Worm (Caenorhabditis elegans) whole organism, early embryonic: ENCODE data around the gene clec-76.
"Not testable (repeated sequence)": the region's sequence is repeated elsewhere in the genome, so short reads cannot be mapped to it uniquely, and the experiment has no call there.

Source experiments
- B0310.2 ChIP-seq: sonication (generic microtip); optimal IDR thresholded peaks from 2 replicates; lab custom pipeline; 2016; ENCODE audit warnings: mild to moderate bottlenecking, missing genetic modification characterization, missing compliant biosample characterization
- F13C5.2 ChIP-seq: sonication (generic microtip); optimal IDR thresholded peaks from 2 replicates; lab custom pipeline; 2017; ENCODE audit warnings: mild to moderate bottlenecking, missing genetic modification characterization, inconsistent platforms, missing compliant biosample characterization
- aly-1 ChIP-seq: sonication (generic microtip); optimal IDR thresholded peaks from 2 replicates; lab custom pipeline; 2016; ENCODE audit warnings: missing genetic modification characterization, missing compliant biosample characterization
- ama-1 ChIP-seq: fragments of 150-350 bp; optimal IDR thresholded peaks from 2 replicates; lab custom pipeline; 2014
- ceh-13 ChIP-seq: fragments of 200-800 bp; sonication (Bioruptor generic); optimal IDR thresholded peaks from 2 replicates; lab custom pipeline; 2018; ENCODE audit warnings: mild to moderate bottlenecking, missing genetic modification characterization, missing compliant biosample characterization
- ceh-36 ChIP-seq: sonication (generic microtip); optimal IDR thresholded peaks from 2 replicates; lab custom pipeline; 2016; ENCODE audit warnings: missing genetic modification characterization, inconsistent platforms, missing compliant biosample characterization
- ets-7 ChIP-seq: sonication (generic microtip); optimal IDR thresholded peaks from 2 replicates; lab custom pipeline; 2016; ENCODE audit warnings: missing genotype, missing genetic modification characterization, missing compliant biosample characterization
- flt-1 ChIP-seq: fragments of 200-800 bp; sonication (Bioruptor generic); IDR thresholded peaks from 2 replicates; pipeline ENCODE4 v1.3.6; 2022; ENCODE audit warnings: missing genetic modification characterization, missing compliant biosample characterization
- hmbx-1 ChIP-seq: sonication (generic microtip); optimal IDR thresholded peaks from 2 replicates; lab custom pipeline; 2016; ENCODE audit warnings: mild to moderate bottlenecking, missing genetic modification characterization, missing compliant biosample characterization
- hmg-4 ChIP-seq: fragments of 200-800 bp; sonication (Bioruptor generic); optimal IDR thresholded peaks from 2 replicates; lab custom pipeline; 2018; ENCODE audit warnings: mild to moderate bottlenecking, missing genetic modification characterization, missing compliant biosample characterization
- hnd-1 ChIP-seq: sonication (generic microtip); optimal IDR thresholded peaks from 2 replicates; lab custom pipeline; 2016; ENCODE audit warnings: missing genetic modification characterization, missing compliant biosample characterization
- pes-1 ChIP-seq: fragments of 200-800 bp; sonication (Bioruptor generic); IDR thresholded peaks from 2 replicates; pipeline ENCODE4 v1.3.6; 2022; ENCODE audit warnings: missing genetic modification reagents, missing genetic modification characterization, missing compliant biosample characterization
- scrt-1 ChIP-seq: fragments of 200-800 bp; sonication (Bioruptor generic); IDR thresholded peaks from 2 replicates; pipeline ENCODE4 v1.3.6; 2022; ENCODE audit warnings: missing genetic modification characterization, missing compliant biosample characterization
- sea-1 ChIP-seq: fragments of 200-800 bp; sonication (Bioruptor generic); conservative IDR thresholded peaks from 2 replicates; pipeline ENCODE4 v1.3.6; 2022; ENCODE audit warnings: missing genetic modification characterization, missing compliant biosample characterization
- tbx-11 ChIP-seq: fragments of 200-800 bp; sonication (Bioruptor generic); IDR thresholded peaks from 2 replicates; pipeline ENCODE4 v1.3.6; 2022; ENCODE audit warnings: missing genetic modification characterization, missing compliant biosample characterization
- tbx-37 ChIP-seq: fragments of 200-800 bp; sonication (Bioruptor generic); conservative IDR thresholded peaks from 2 replicates; pipeline ENCODE4 v1.3.6; 2022; ENCODE audit warnings: missing genetic modification reagents, missing genetic modification characterization, missing compliant biosample characterization
- tra-4 ChIP-seq: sonication (generic microtip); optimal IDR thresholded peaks from 2 replicates; lab custom pipeline; 2017; ENCODE audit warnings: missing genetic modification characterization, missing compliant biosample characterization

Gene clec-76

DNA sequence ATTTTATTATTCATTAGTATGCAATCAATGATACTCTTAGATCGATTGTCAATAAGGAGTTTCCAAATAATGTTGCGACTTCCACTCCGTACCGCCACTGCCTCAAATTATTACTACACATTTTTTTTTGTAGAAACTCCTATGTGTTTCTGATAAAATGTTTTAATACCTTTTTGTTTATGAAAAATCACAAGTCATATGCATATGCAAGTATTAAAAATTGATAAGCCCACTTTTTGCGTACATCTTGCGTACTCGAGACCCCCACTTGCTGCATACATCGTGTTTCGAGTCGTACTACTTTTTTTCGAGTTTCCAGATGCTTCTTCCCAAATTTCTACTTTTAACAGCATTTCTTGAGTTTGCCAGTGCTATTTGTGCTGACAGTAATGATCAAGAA is at the start of gene clec-76:
Gene clec-76, plus strand, starts transcription at position 234 of the 400 bp plus-strand sequence.
- no peak for TF ChIP-seq ceh-13 (GFP tag; lab: Kevin White, UChicago)
- no peak for TF ChIP-seq hnd-1 (tag; lab: Kevin White, UChicago)
- no peak for TF ChIP-seq scrt-1
- no peak for TF ChIP-seq ets-7 (tag; lab: Kevin White, UChicago)

DNA sequence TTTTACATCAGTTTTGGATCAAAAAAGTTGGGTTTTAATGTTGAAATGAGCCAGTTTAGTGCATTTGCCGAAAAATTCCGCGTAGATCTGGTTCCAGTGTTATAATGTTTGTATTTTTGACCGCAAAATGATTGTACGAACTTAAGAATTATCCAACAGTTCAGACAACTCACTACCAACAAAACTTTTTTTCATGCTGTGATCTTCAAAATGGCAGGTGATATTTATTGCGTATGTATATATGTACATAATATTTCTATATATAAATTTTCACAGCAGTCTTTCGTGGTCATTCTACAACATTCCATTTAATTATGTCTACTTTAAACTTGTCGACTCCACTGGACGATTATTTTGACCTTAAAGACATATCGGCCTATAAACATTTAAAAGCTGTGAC is 49.8 kb upstream of the clec-76 start, which contains the start of gene srz-20:
Gene srz-20, plus strand, starts transcription at position 301 of the 400 bp plus-strand sequence.
- no peak for TF ChIP-seq flt-1 (GFP tag; lab: Robert Waterston, UW)
- no peak for TF ChIP-seq hnd-1 (tag; lab: Kevin White, UChicago)
- no peak for TF ChIP-seq hmbx-1 (tag; lab: Kevin White, UChicago)
- no peak for TF ChIP-seq tra-4 (tag; lab: Kevin White, UChicago)
- no peak for TF ChIP-seq B0310.2
- no peak for TF ChIP-seq ceh-36 (tag; lab: Kevin White, UChicago)
- no peak for TF ChIP-seq ceh-13 (GFP tag; lab: Kevin White, UChicago)
- no peak for TF ChIP-seq ama-1 (lab: Kevin White, UChicago)
- TF ChIP-seq F13C5.2 (tag; lab: Kevin White, UChicago) = no peak
- no peak for TF ChIP-seq hmg-4 (GFP tag; lab: Kevin White, UChicago)
- no peak for TF ChIP-seq scrt-1
- TF ChIP-seq ets-7 (tag; lab: Kevin White, UChicago) = no peak

DNA sequence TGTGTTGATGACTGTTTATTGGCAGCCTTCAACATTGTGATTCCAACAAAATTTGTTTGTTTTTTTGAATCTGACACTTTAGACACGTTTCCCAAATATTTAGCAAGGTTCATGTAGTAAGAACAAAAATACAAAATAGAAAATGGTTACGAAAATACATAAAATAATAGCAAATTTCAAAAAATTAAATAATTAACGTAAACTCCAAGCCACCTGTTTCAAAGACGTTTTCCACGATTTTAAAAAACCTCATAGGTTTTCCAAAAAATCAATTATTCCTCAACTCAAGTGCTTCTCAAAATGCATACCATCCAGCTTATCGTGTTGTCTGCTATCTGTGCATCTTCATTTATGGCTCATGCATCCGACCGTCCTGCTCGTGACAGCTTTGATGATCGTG is 47.6 kb upstream of the clec-76 start, which contains the start of gene F56D6.14:
Gene F56D6.14, plus strand, starts transcription at position 301 of the 400 bp plus-strand sequence.
- no peak for TF ChIP-seq tra-4 (tag; lab: Kevin White, UChicago)
- TF ChIP-seq hmg-4 (GFP tag; lab: Kevin White, UChicago) = no peak
- no peak for TF ChIP-seq ceh-13 (GFP tag; lab: Kevin White, UChicago)
- no peak for TF ChIP-seq scrt-1
- no peak for TF ChIP-seq hmbx-1 (tag; lab: Kevin White, UChicago)
- no peak for TF ChIP-seq pes-1 (GFP tag; lab: Robert Waterston, UW)
- TF ChIP-seq tbx-37 (GFP tag; lab: Robert Waterston, UW) = no peak
- TF ChIP-seq flt-1 (GFP tag; lab: Robert Waterston, UW) = no peak
- no peak for TF ChIP-seq B0310.2
- no peak for TF ChIP-seq aly-1 (tag; lab: Kevin White, UChicago)
- no peak for TF ChIP-seq tbx-11 (GFP tag; lab: Robert Waterston, UW)
- TF ChIP-seq ama-1 (lab: Kevin White, UChicago) = no peak

DNA sequence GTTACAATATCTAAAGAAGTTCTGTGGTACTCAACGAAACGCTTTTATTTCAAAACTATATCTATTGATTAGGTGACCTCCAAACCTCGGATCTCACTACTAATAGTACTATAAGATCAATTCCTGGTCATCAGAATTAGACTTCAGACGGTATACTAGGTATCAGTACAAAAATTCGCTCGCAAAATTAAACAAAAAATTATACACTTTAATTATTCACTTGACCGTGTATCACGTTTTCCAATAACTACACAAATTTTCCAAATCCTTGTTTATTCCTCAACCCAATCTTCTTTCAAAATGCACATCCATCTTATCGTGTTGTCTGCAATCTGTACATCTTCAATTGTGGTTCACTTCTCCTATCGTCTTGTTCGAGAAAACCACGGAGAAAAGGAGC is 46.9 kb upstream of the clec-76 start, which contains the start of gene F56D6.23:
Gene F56D6.23, plus strand, starts transcription at position 301 of the 400 bp plus-strand sequence.
- TF ChIP-seq F13C5.2 (tag; lab: Kevin White, UChicago) (no peak), ceh-36 (tag; lab: Kevin White, UChicago) (no peak), tbx-37 (GFP tag; lab: Robert Waterston, UW) (no peak)

DNA sequence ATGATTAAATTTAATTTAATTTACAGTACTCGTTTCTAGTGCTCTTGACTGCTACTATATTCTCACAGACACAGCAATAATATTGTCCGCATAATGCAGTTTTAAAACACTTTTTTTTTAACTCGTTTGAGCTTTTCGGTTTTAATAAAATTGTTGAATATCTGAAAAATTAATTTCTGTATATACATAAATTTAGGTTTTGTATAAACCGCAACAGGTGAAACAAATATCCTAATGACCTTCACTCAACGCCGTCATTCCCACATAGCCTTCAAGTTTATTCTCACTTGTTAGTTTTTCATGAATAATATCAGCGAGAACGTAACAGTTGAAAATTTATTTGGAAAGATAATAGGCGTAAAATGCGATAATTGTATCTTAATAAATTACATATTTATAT is 45.5 kb upstream of the clec-76 start, which contains the start of gene srz-19:
Gene srz-19, plus strand, starts transcription at position 301 of the 400 bp plus-strand sequence.
- TF ChIP-seq pes-1 (GFP tag; lab: Robert Waterston, UW) (no peak), tbx-11 (GFP tag; lab: Robert Waterston, UW) (no peak), tbx-37 (GFP tag; lab: Robert Waterston, UW) (no peak), scrt-1 (no peak), ceh-13 (GFP tag; lab: Kevin White, UChicago) (no peak), ets-7 (tag; lab: Kevin White, UChicago) (no peak), aly-1 (tag; lab: Kevin White, UChicago) (no peak), hmbx-1 (tag; lab: Kevin White, UChicago) (no peak), flt-1 (GFP tag; lab: Robert Waterston, UW) (no peak), hnd-1 (tag; lab: Kevin White, UChicago) (no peak)

DNA sequence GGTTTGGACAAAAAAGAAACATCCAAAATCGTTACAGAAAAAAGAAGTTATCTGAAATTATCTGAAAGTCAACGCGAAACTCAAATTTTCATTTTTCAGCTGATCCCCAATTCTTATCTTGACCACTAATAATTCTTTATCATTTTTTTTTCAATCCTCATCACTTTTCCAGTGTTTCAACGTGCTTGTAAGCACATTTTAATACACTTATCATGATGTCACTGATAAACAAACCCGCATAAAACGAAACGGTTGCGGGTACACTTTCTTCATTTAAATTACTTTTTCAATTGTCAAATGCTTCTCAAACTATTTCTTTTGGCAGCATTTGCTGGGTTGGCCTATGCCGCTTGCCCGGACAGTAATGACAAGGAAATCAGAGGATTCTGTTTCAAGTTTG is 43.1 kb upstream of the clec-76 start, which contains the start of gene clec-67:
Gene clec-67, plus strand, starts transcription at position 268 of the 400 bp plus-strand sequence.
- TF ChIP-seq B0310.2 (no peak), sea-1 (GFP tag; lab: Robert Waterston, UW) (no peak), hmg-4 (GFP tag; lab: Kevin White, UChicago) (no peak), flt-1 (GFP tag; lab: Robert Waterston, UW) (no peak), pes-1 (GFP tag; lab: Robert Waterston, UW) (no peak), hnd-1 (tag; lab: Kevin White, UChicago) (no peak), tbx-11 (GFP tag; lab: Robert Waterston, UW) (no peak), F13C5.2 (tag; lab: Kevin White, UChicago) (no peak), scrt-1 (no peak), ama-1 (lab: Kevin White, UChicago) (no peak), tra-4 (tag; lab: Kevin White, UChicago) (no peak), hmbx-1 (tag; lab: Kevin White, UChicago) (no peak), aly-1 (tag; lab: Kevin White, UChicago) (no peak), ets-7 (tag; lab: Kevin White, UChicago) (no peak), ceh-36 (tag; lab: Kevin White, UChicago) (no peak), ceh-13 (GFP tag; lab: Kevin White, UChicago) (no peak), tbx-37 (GFP tag; lab: Robert Waterston, UW) (no peak)

DNA sequence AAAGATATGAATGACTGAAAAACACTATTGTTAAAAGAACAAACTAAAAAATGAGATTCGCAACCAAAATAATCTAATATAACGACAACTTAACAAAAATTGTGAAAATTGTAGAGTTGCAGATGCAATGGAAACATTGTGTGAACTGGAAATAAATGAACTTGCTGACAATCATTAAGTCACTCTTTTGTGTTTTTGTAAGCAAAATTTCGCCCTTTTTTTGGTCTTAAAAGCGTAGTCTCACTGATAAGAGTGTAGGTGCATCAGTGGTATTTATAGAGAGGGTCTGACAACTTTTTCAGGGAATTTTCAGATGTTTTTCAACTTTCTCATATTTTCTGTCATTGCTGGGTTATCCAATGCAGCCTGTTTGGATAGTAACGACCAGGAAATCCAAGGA is 38.9 kb upstream of the clec-76 start, which contains the start of gene clec-68:
Gene clec-68, plus strand, starts transcription at position 301 of the 400 bp plus-strand sequence.
- no peak for TF ChIP-seq hmbx-1 (tag; lab: Kevin White, UChicago)
- no peak for TF ChIP-seq tbx-11 (GFP tag; lab: Robert Waterston, UW)

DNA sequence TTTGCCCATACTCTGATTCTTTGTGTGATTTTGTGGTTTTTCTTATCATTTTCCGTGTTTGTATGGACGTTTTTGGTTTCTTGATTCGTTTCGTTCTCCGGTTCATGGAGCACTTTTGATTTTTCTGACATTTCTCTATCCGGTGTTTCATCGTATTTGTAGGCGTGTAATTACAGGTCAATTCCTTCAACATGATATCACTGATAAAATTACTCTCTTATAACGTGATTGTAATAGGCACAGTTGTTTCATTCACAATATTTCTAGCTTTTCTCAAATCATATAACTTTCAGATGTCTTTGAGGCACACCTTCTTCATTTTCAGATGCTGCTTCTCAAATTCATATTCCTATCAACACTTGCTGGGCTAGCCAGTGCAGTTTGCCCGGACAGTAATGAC is 32.6 kb upstream of the clec-76 start, which contains the start of gene clec-70:
Gene clec-70, plus strand, starts transcription at position 301 of the 400 bp plus-strand sequence.
- TF ChIP-seq ceh-36 (tag; lab: Kevin White, UChicago); tbx-11 (GFP tag; lab: Robert Waterston, UW); ets-7 (tag; lab: Kevin White, UChicago): not testable (repeated sequence)
